Fruit fly (Drosophila melanogaster) whole organism, embryonic: ENCODE measurements around the gene scat.

Source experiments
- Atf3 ChIP-seq: fragments of 200-800 bp; sonication (Bioruptor generic); optimal IDR thresholded peaks from 3 replicates; lab custom pipeline; 2016; ENCODE audit warnings: missing biosample characterization, missing genetic modification characterization
- Atf6 ChIP-seq: fragments of 200-800 bp; sonication (Bioruptor generic); IDR thresholded peaks from 2 replicates; pipeline ENCODE4 v1.3.6; 2022; ENCODE audit warnings: missing biosample characterization, missing genetic modification characterization
- CG10209 ChIP-seq: fragments of 200-800 bp; sonication (Bioruptor generic); optimal IDR thresholded peaks from 3 replicates; lab custom pipeline; 2017; ENCODE audit warnings: missing biosample characterization, mild to moderate bottlenecking, missing genetic modification characterization, missing genetic modification reagents
- CG11093 ChIP-seq: fragments of 200-800 bp; sonication (Bioruptor generic); IDR thresholded peaks from 3 replicates; pipeline ENCODE4 v1.3.6; 2022; ENCODE audit warnings: missing biosample characterization, missing genetic modification characterization
- CG11398 ChIP-seq: fragments of 200-800 bp; sonication (Bioruptor generic); optimal IDR thresholded peaks from 2 replicates; lab custom pipeline; 2016; ENCODE audit warnings: missing biosample characterization, missing genetic modification characterization
- CG12659 ChIP-seq: fragments of 200-800 bp; sonication (Bioruptor generic); optimal IDR thresholded peaks from 3 replicates; lab custom pipeline; 2017; ENCODE audit warnings: mild to moderate bottlenecking, missing biosample characterization, missing genetic modification reagents, missing genetic modification characterization
- CG13123 ChIP-seq: fragments of 200-800 bp; sonication (Bioruptor generic); optimal IDR thresholded peaks from 2 replicates; lab custom pipeline; 2016; ENCODE audit warnings: missing biosample characterization, missing genetic modification characterization
- CG17612 ChIP-seq: fragments of 200-800 bp; sonication (Bioruptor generic); IDR thresholded peaks from 2 replicates; pipeline ENCODE4 v1.3.6; 2022; ENCODE audit warnings: missing biosample characterization, missing genetic modification characterization
- CG18476 ChIP-seq: fragments of 200-800 bp; sonication (Bioruptor generic); optimal IDR thresholded peaks from 2 replicates; lab custom pipeline; 2016; ENCODE audit warnings: missing biosample characterization, mild to moderate bottlenecking, missing genetic modification characterization
- CG18599 ChIP-seq: fragments of 200-800 bp; sonication (Bioruptor generic); optimal IDR thresholded peaks from 3 replicates; lab custom pipeline; 2017; ENCODE audit warnings: missing biosample characterization, missing genetic modification characterization, mild to moderate bottlenecking, moderate library complexity, missing genetic modification reagents
- CG3163 ChIP-seq: fragments of 200-800 bp; sonication (Bioruptor generic); optimal IDR thresholded peaks from 3 replicates; lab custom pipeline; 2016; ENCODE audit warnings: missing biosample characterization, missing genetic modification characterization
- CG42726 ChIP-seq: fragments of 200-800 bp; sonication (Bioruptor generic); IDR thresholded peaks from 2 replicates; pipeline ENCODE4 v1.3.6; 2022; ENCODE audit warnings: missing biosample characterization, missing genetic modification characterization; ENCODE audit not compliant: partially characterized antibody
- CG4617 ChIP-seq: fragments of 200-800 bp; sonication (Bioruptor generic); optimal IDR thresholded peaks from 3 replicates; lab custom pipeline; 2016; ENCODE audit warnings: missing biosample characterization, missing genetic modification characterization, borderline replicate concordance
- CG4730 ChIP-seq: fragments of 200-800 bp; sonication (Bioruptor generic); IDR thresholded peaks from 2 replicates; pipeline ENCODE4 v1.3.6; 2022; ENCODE audit warnings: missing biosample characterization, missing genetic modification characterization
- CG6175 ChIP-seq: fragments of 200-800 bp; sonication (Bioruptor generic); IDR thresholded peaks from 3 replicates; pipeline ENCODE4 v1.3.6; 2022; ENCODE audit warnings: missing biosample characterization, missing genetic modification characterization
- CG6854 ChIP-seq: fragments of 200-800 bp; sonication (Bioruptor generic); optimal IDR thresholded peaks from 3 replicates; lab custom pipeline; 2017; ENCODE audit warnings: missing biosample characterization, mild to moderate bottlenecking, missing genetic modification characterization
- CG7745 ChIP-seq: fragments of 200-800 bp; sonication (Bioruptor generic); optimal IDR thresholded peaks from 2 replicates; lab custom pipeline; 2018; ENCODE audit warnings: missing biosample characterization, mild to moderate bottlenecking, missing genetic modification characterization, moderate library complexity
- CG8290 ChIP-seq, 3 experiments: fragments of 200-800 bp; sonication (Bioruptor generic); optimal IDR thresholded peaks; 2 replicates each; lab custom pipeline; 2016 to 2019; ENCODE audit warnings: missing biosample characterization in 3 of 3, missing genetic modification characterization in 3 of 3, mild to moderate bottlenecking in 2 of 3, moderate library complexity in 1 of 3
- CG9215 ChIP-seq: fragments of 200-800 bp; sonication (Bioruptor generic); IDR thresholded peaks from 2 replicates; pipeline ENCODE4 v1.3.6; 2022; ENCODE audit warnings: missing biosample characterization, missing genetic modification characterization
- D ChIP-seq, 2 experiments: fragments of 200-800 bp in 1 of 2; fragments of >200 bp in 1 of 2; sonication (Bioruptor generic) in 1 of 2; optimal IDR thresholded peaks; 2 replicates in 1 of 2; 3 replicates in 1 of 2; lab custom pipeline; 2017; ENCODE audit warnings: mild to moderate bottlenecking in 1 of 2, missing biosample characterization in 1 of 2, missing genetic modification characterization in 1 of 2, missing genetic modification reagents in 1 of 2
- Dfd ChIP-seq, 2 experiments: fragments of >200 bp; optimal IDR thresholded peaks; 2 replicates each; lab custom pipeline; 2017; ENCODE audit warnings: missing biosample characterization in 2 of 2, missing genetic modification characterization in 2 of 2
- ERR ChIP-seq: fragments of 200-800 bp; sonication (Bioruptor generic); optimal IDR thresholded peaks from 2 replicates; lab custom pipeline; 2016; ENCODE audit warnings: missing biosample characterization, missing genetic modification characterization
- HHEX ChIP-seq: fragments of 200-800 bp; sonication (Bioruptor generic); optimal IDR thresholded peaks from 3 replicates; lab custom pipeline; 2017; ENCODE audit warnings: missing biosample characterization, mild to moderate bottlenecking, missing genetic modification characterization, missing genetic modification reagents
- MBD-R2 ChIP-seq: fragments of 200-800 bp; sonication (Bioruptor generic); IDR thresholded peaks from 2 replicates; pipeline ENCODE4 v1.3.6; 2022; ENCODE audit warnings: missing biosample characterization, missing genetic modification characterization
- Meics ChIP-seq: fragments of 200-800 bp; sonication (Bioruptor generic); optimal IDR thresholded peaks from 2 replicates; lab custom pipeline; 2017; ENCODE audit warnings: missing biosample characterization, mild to moderate bottlenecking, missing genetic modification characterization
- Myb ChIP-seq: fragments of 200-800 bp; sonication (Bioruptor generic); optimal IDR thresholded peaks from 2 replicates; lab custom pipeline; 2016; ENCODE audit warnings: missing biosample characterization, missing genetic modification characterization
- Oli ChIP-seq: fragments of 200-800 bp; sonication (Bioruptor generic); optimal IDR thresholded peaks from 2 replicates; lab custom pipeline; 2018; ENCODE audit warnings: missing biosample characterization, mild to moderate bottlenecking, missing genetic modification characterization, moderate library complexity
- PHDP ChIP-seq: fragments of 200-800 bp; sonication (Bioruptor generic); optimal IDR thresholded peaks from 3 replicates; lab custom pipeline; 2018; ENCODE audit warnings: missing biosample characterization, mild to moderate bottlenecking, missing genetic modification characterization, moderate library complexity
- Poxn ChIP-seq: fragments of 200-800 bp; sonication (Bioruptor generic); IDR thresholded peaks from 2 replicates; pipeline ENCODE4 v1.3.6; 2022; ENCODE audit warnings: missing biosample characterization, missing genetic modification characterization
- Side ChIP-seq: fragments of 200-800 bp; sonication (Bioruptor generic); optimal IDR thresholded peaks from 2 replicates; lab custom pipeline; 2016; ENCODE audit warnings: missing biosample characterization, missing genetic modification characterization
- btn ChIP-seq: fragments of 200-800 bp; sonication (Bioruptor generic); optimal IDR thresholded peaks from 2 replicates; lab custom pipeline; 2016; ENCODE audit warnings: missing biosample characterization, missing genetic modification characterization
- caup ChIP-seq: fragments of 200-800 bp; sonication (Bioruptor generic); optimal IDR thresholded peaks from 3 replicates; lab custom pipeline; 2017; ENCODE audit warnings: missing biosample characterization, mild to moderate bottlenecking, missing genetic modification characterization, moderate library complexity; ENCODE audit not compliant: severe bottlenecking
- cwo ChIP-seq: fragments of 200-800 bp; sonication (Bioruptor generic); optimal IDR thresholded peaks from 3 replicates; lab custom pipeline; 2017; ENCODE audit warnings: missing biosample characterization, missing genetic modification characterization, mild to moderate bottlenecking, moderate library complexity, missing genetic modification reagents
- en ChIP-seq: fragments of 200-800 bp; sonication (Bioruptor generic); optimal IDR thresholded peaks from 2 replicates; lab custom pipeline; 2016; ENCODE audit warnings: missing biosample characterization, missing genetic modification characterization
- eve ChIP-seq, 2 experiments: fragments of >200 bp; optimal IDR thresholded peaks; 2 replicates each; lab custom pipeline; 2017; ENCODE audit warnings: missing biosample characterization in 2 of 2, missing genetic modification characterization in 2 of 2
- ftz-f1 ChIP-seq: fragments of 200-800 bp; sonication (Bioruptor generic); optimal IDR thresholded peaks from 2 replicates; lab custom pipeline; 2016; ENCODE audit warnings: missing biosample characterization, missing genetic modification characterization
- grn ChIP-seq: fragments of 200-800 bp; sonication (Bioruptor generic); optimal IDR thresholded peaks from 3 replicates; lab custom pipeline; 2017; ENCODE audit warnings: missing biosample characterization, missing genetic modification characterization
- gro ChIP-seq: fragments of 200-800 bp; sonication (Bioruptor generic); optimal IDR thresholded peaks from 2 replicates; lab custom pipeline; 2016; ENCODE audit warnings: missing biosample characterization, missing genetic modification characterization
- gsb ChIP-seq: fragments of 200-800 bp; sonication (Bioruptor generic); IDR thresholded peaks from 2 replicates; pipeline ENCODE4 v1.3.6; 2022; ENCODE audit warnings: missing biosample characterization, missing genetic modification characterization
- hbn ChIP-seq: fragments of 200-800 bp; sonication (Bioruptor generic); IDR thresholded peaks from 2 replicates; pipeline ENCODE4 v1.3.6; 2022; ENCODE audit warnings: missing biosample characterization, missing genetic modification characterization; ENCODE audit not compliant: partially characterized antibody
- kay ChIP-seq: fragments of 200-800 bp; sonication (Bioruptor generic); optimal IDR thresholded peaks from 2 replicates; lab custom pipeline; 2016; ENCODE audit warnings: missing biosample characterization, missing genetic modification characterization
- mam ChIP-seq: fragments of 200-800 bp; sonication (Bioruptor generic); optimal IDR thresholded peaks from 3 replicates; lab custom pipeline; 2016; ENCODE audit warnings: missing biosample characterization, missing genetic modification characterization
- nmo ChIP-seq: fragments of 200-800 bp; sonication (Bioruptor generic); optimal IDR thresholded peaks from 2 replicates; lab custom pipeline; 2018; ENCODE audit warnings: missing biosample characterization, mild to moderate bottlenecking, missing genetic modification characterization, moderate library complexity
- otp ChIP-seq: fragments of 200-800 bp; sonication (Bioruptor generic); IDR thresholded peaks from 3 replicates; pipeline ENCODE4, ENCODE4 v1.3.6; 2022; ENCODE audit warnings: missing biosample characterization, missing genetic modification characterization
- ranshi ChIP-seq: fragments of 200-800 bp; sonication (Bioruptor generic); IDR thresholded peaks from 2 replicates; pipeline ENCODE4 v1.3.6; 2022; ENCODE audit warnings: missing biosample characterization, missing genetic modification characterization
- sc ChIP-seq, 3 experiments: fragments of >200 bp in 2 of 3; fragments of 200-800 bp in 1 of 3; sonication (Bioruptor generic) in 1 of 3; optimal IDR thresholded peaks; 2 replicates in 2 of 3; 3 replicates in 1 of 3; lab custom pipeline; 2017; ENCODE audit warnings: mild to moderate bottlenecking in 1 of 3, missing biosample characterization in 1 of 3, missing genetic modification characterization in 1 of 3, missing genetic modification reagents in 1 of 3
- schlank ChIP-seq: fragments of 200-800 bp; sonication (Bioruptor generic); optimal IDR thresholded peaks from 2 replicates; lab custom pipeline; 2018; ENCODE audit warnings: missing biosample characterization, mild to moderate bottlenecking, missing genetic modification characterization
- yki ChIP-seq: fragments of >200 bp; optimal IDR thresholded peaks from 3 replicates; lab custom pipeline; 2018

Gene scat

dm6 chr2L:9388013-9388605 lies 43.1 kb upstream of the scat start (continued):
- TF ChIP-seq otp = peak; percentile 64; the same call in 1 of the 3 replicates
- TF ChIP-seq grn = no peak
- TF ChIP-seq gsb = peak; percentile 69
- TF ChIP-seq CG7745 (tag; lab: Kevin White, UChicago) = no peak
- TF ChIP-seq Atf3 = peak; percentile 55
- TF ChIP-seq CG17612 = peak; percentile 30; the same call in 1 of the 2 replicates
- no peak for TF ChIP-seq CG6854
- TF ChIP-seq CG18476 (GFP tag; lab: Kevin White, UChicago) = peak; percentile 20
- TF ChIP-seq CG11093 = no peak
- TF ChIP-seq HHEX (GFP tag; lab: Kevin White, UChicago) = peak; percentile 60
- TF ChIP-seq Meics (GFP tag; lab: Kevin White, UChicago) = peak; percentile 82
- TF ChIP-seq CG3163 (GFP tag; lab: Kevin White, UChicago) = peak; percentile 18
- TF ChIP-seq PHDP = peak; percentile 69
- TF ChIP-seq Oli (tag; lab: Kevin White, UChicago) = peak; percentile 68
- no peak for TF ChIP-seq Dfd (GFP tag; optimal IDR thresholded peaks at IDR 0.05; lab: Kevin White, UChicago)
- no peak for TF ChIP-seq CG13123 (GFP tag; lab: Kevin White, UChicago)
- TF ChIP-seq en (GFP tag; lab: Kevin White, UChicago) = no peak
- no peak for TF ChIP-seq yki (lab: Kevin White, UChicago)
- peak; percentile 51; the same call in 1 of the 3 replicates for TF ChIP-seq CG6175
- TF ChIP-seq CG11398 (GFP tag; lab: Kevin White, UChicago) = peak; percentile 56
- peak; percentile 69 for TF ChIP-seq cwo (GFP tag; lab: Kevin White, UChicago)
- TF ChIP-seq nmo (GFP tag; lab: Kevin White, UChicago) = peak; percentile 49
- TF ChIP-seq Side (GFP tag; lab: Kevin White, UChicago) = peak; percentile 67
- TF ChIP-seq mam (GFP tag; lab: Kevin White, UChicago) = peak; percentile 88
- no peak for TF ChIP-seq CG4617
- TF ChIP-seq CG18599 (GFP tag; lab: Kevin White, UChicago) = peak; percentile 78
- peak; percentile 68 for TF ChIP-seq CG10209 (GFP tag; lab: Kevin White, UChicago)
- TF ChIP-seq Poxn = no peak
- no peak for TF ChIP-seq CG42726 (GFP tag; lab: Robert Waterston, UW)
- no peak for TF ChIP-seq CG8290 (GFP tag; optimal IDR thresholded peaks at IDR 0.05; lab: Kevin White, UChicago)
- peak in 1 of 2 experiments; percentile 95 for TF ChIP-seq CG8290 (tag; optimal IDR thresholded peaks at IDR 0.05; lab: Kevin White, UChicago)
- TF ChIP-seq caup (GFP tag; lab: Kevin White, UChicago) = peak; percentile 68
- TF ChIP-seq CG9215 (GFP tag; lab: Robert Waterston, UW) = peak; percentile 58
- TF ChIP-seq gro = peak; percentile 84
- TF ChIP-seq kay (GFP tag; lab: Kevin White, UChicago) = peak; percentile 4
- peak; percentile 37; the same call in 1 of the 2 replicates for TF ChIP-seq MBD-R2 (GFP tag; lab: Robert Waterston, UW)
- peak; percentile 26; the same call in 1 of the 2 replicates for TF ChIP-seq CG4730 (GFP tag; lab: Robert Waterston, UW)
- peak; percentile 82 for TF ChIP-seq schlank
- TF ChIP-seq ftz-f1 (GFP tag; lab: Kevin White, UChicago) = peak; percentile 51
- no peak for TF ChIP-seq btn
- no peak for TF ChIP-seq sc (optimal IDR thresholded peaks at IDR 0.05; lab: Kevin White, UChicago)
- TF ChIP-seq sc (GFP tag; optimal IDR thresholded peaks at IDR 0.05; lab: Kevin White, UChicago) = no peak
- peak; percentile 78 for TF ChIP-seq ERR (GFP tag; lab: Kevin White, UChicago)
- peak; percentile 72 for TF ChIP-seq ranshi (GFP tag; lab: Robert Waterston, UW)
- TF ChIP-seq Atf6 (GFP tag; lab: Robert Waterston, UW) = peak; percentile 84
- no peak for TF ChIP-seq D (optimal IDR thresholded peaks at IDR 0.05; lab: Kevin White, UChicago)
- no peak for TF ChIP-seq D (GFP tag; optimal IDR thresholded peaks at IDR 0.05; lab: Kevin White, UChicago)
- TF ChIP-seq Myb = peak; percentile 71
- peak; percentile 60 for TF ChIP-seq CG12659 (GFP tag; lab: Kevin White, UChicago)
- no peak for TF ChIP-seq hbn (GFP tag; lab: Robert Waterston, UW)
- TF ChIP-seq eve (GFP tag; optimal IDR thresholded peaks at IDR 0.05; lab: Kevin White, UChicago) = peak in 1 of 2 experiments; percentile 31
